Fruit fly (Drosophila melanogaster) whole organism, embryonic: ENCODE data around the gene CG3149.
A peak's percentile ranks its signal among the peaks of the same experiment; 100 is the strongest.

Experiments used
- Abd-B ChIP-seq: fragments of 200-800 bp; sonication (Bioruptor generic); optimal IDR thresholded peaks from 2 replicates; lab custom pipeline; 2018; ENCODE audit warnings: missing biosample characterization, mild to moderate bottlenecking, missing genetic modification characterization, moderate library complexity
- Adf1 ChIP-seq: fragments of 200-800 bp; sonication (Bioruptor generic); IDR thresholded peaks from 2 replicates; pipeline ENCODE4 v1.3.6; 2022; ENCODE audit warnings: missing biosample characterization, missing genetic modification characterization
- Antp ChIP-seq: fragments of 200-800 bp; sonication (Bioruptor generic); optimal IDR thresholded peaks from 3 replicates; lab custom pipeline; 2016; ENCODE audit warnings: missing biosample characterization, missing genetic modification characterization
- Bgb ChIP-seq: fragments of 200-800 bp; sonication (Bioruptor generic); IDR thresholded peaks from 2 replicates; pipeline ENCODE4 v1.3.6; 2022; ENCODE audit warnings: missing biosample characterization, missing genetic modification characterization; ENCODE audit not compliant: partially characterized antibody
- BtbVII ChIP-seq: fragments of 200-800 bp; sonication (Bioruptor generic); optimal IDR thresholded peaks from 3 replicates; lab custom pipeline; 2017; ENCODE audit warnings: missing biosample characterization, mild to moderate bottlenecking, missing genetic modification characterization
- CG12219 ChIP-seq: fragments of 200-800 bp; sonication (Bioruptor generic); optimal IDR thresholded peaks from 3 replicates; lab custom pipeline; 2018; ENCODE audit warnings: missing biosample characterization, mild to moderate bottlenecking, missing genetic modification characterization
- CG13287 ChIP-seq: fragments of 200-800 bp; sonication (Bioruptor generic); IDR thresholded peaks from 2 replicates; pipeline ENCODE4 v1.3.6; 2022; ENCODE audit warnings: missing biosample characterization, missing genetic modification characterization; ENCODE audit not compliant: partially characterized antibody
- CG13296 ChIP-seq: fragments of 200-800 bp; sonication (Bioruptor generic); optimal IDR thresholded peaks from 3 replicates; lab custom pipeline; 2018; ENCODE audit warnings: missing biosample characterization, mild to moderate bottlenecking, missing genetic modification characterization
- CG14441 ChIP-seq: fragments of 200-800 bp; sonication (Bioruptor generic); IDR thresholded peaks from 2 replicates; pipeline ENCODE4 v1.3.6; 2022; ENCODE audit warnings: missing biosample characterization, missing genetic modification characterization
- CG14667 ChIP-seq: fragments of 200-800 bp; sonication (Bioruptor generic); IDR thresholded peaks from 2 replicates; pipeline ENCODE4 v1.3.6; 2022; ENCODE audit warnings: missing biosample characterization, missing genetic modification characterization
- CG1603 ChIP-seq: fragments of 200-800 bp; sonication (Bioruptor generic); optimal IDR thresholded peaks from 2 replicates; lab custom pipeline; 2019; ENCODE audit warnings: missing biosample characterization, mild to moderate bottlenecking, missing genetic modification characterization, moderate library complexity
- CG17568 ChIP-seq: fragments of 200-800 bp; sonication (Bioruptor generic); optimal IDR thresholded peaks from 2 replicates; lab custom pipeline; 2018; ENCODE audit warnings: missing biosample characterization, mild to moderate bottlenecking, missing genetic modification characterization, moderate library complexity
- CG17829 ChIP-seq: fragments of 200-800 bp; optimal IDR thresholded peaks from 2 replicates; lab custom pipeline; 2019; ENCODE audit warnings: missing biosample characterization, mild to moderate bottlenecking, missing genetic modification characterization, moderate library complexity
- CG1832 ChIP-seq: fragments of 200-800 bp; sonication (Bioruptor generic); optimal IDR thresholded peaks from 2 replicates; lab custom pipeline; 2017; ENCODE audit warnings: missing biosample characterization, mild to moderate bottlenecking, missing genetic modification characterization, inconsistent platforms
- CG2116 ChIP-seq: fragments of 200-800 bp; sonication (Bioruptor generic); optimal IDR thresholded peaks from 3 replicates; lab custom pipeline; 2018; ENCODE audit warnings: missing biosample characterization, mild to moderate bottlenecking, missing genetic modification characterization
- CG2129 ChIP-seq: fragments of 200-800 bp; sonication (Bioruptor generic); IDR thresholded peaks from 2 replicates; pipeline ENCODE4 v1.3.6; 2022; ENCODE audit warnings: missing biosample characterization, missing genetic modification characterization; ENCODE audit not compliant: partially characterized antibody
- CG31441 ChIP-seq: fragments of 200-800 bp; sonication (Bioruptor generic); IDR thresholded peaks from 2 replicates; pipeline ENCODE4 v1.3.6; 2022; ENCODE audit warnings: missing biosample characterization, missing genetic modification characterization
- CG6175 ChIP-seq: fragments of 200-800 bp; sonication (Bioruptor generic); IDR thresholded peaks from 3 replicates; pipeline ENCODE4 v1.3.6; 2022; ENCODE audit warnings: missing biosample characterization, missing genetic modification characterization
- CG6813 ChIP-seq: fragments of 200-800 bp; sonication (Bioruptor generic); optimal IDR thresholded peaks from 2 replicates; lab custom pipeline; 2017; ENCODE audit warnings: missing biosample characterization, missing genetic modification characterization, mild to moderate bottlenecking, moderate library complexity, missing genetic modification reagents
- CG8765 ChIP-seq: fragments of 200-800 bp; sonication (Bioruptor generic); IDR thresholded peaks from 2 replicates; pipeline ENCODE4 v1.3.6; 2022; ENCODE audit warnings: missing biosample characterization, missing genetic modification characterization
- CG9727 ChIP-seq: fragments of 200-800 bp; sonication (Bioruptor generic); optimal IDR thresholded peaks from 3 replicates; lab custom pipeline; 2017; ENCODE audit warnings: missing biosample characterization, mild to moderate bottlenecking, missing genetic modification characterization
- Drgx ChIP-seq: fragments of 200-800 bp; sonication (Bioruptor generic); IDR thresholded peaks from 2 replicates; pipeline ENCODE4 v1.3.6; 2022; ENCODE audit warnings: missing biosample characterization, missing genetic modification characterization
- Fer1 ChIP-seq: fragments of 200-800 bp; sonication (Bioruptor generic); optimal IDR thresholded peaks from 2 replicates; lab custom pipeline; 2017; ENCODE audit warnings: missing biosample characterization, mild to moderate bottlenecking, missing genetic modification characterization
- H15 ChIP-seq: fragments of 200-800 bp; sonication (Bioruptor generic); IDR thresholded peaks from 3 replicates; pipeline ENCODE4 v1.3.6; 2022; ENCODE audit warnings: missing biosample characterization, missing genetic modification characterization
- Hr78 ChIP-seq, 2 experiments: fragments of 200-800 bp in 1 of 2; fragments of >200 bp in 1 of 2; sonication (Bioruptor generic) in 1 of 2; optimal IDR thresholded peaks; 2 replicates each; lab custom pipeline; 2017 to 2019; ENCODE audit warnings: missing biosample characterization in 2 of 2, missing genetic modification characterization in 2 of 2, mild to moderate bottlenecking in 1 of 2, moderate library complexity in 1 of 2
- Med ChIP-seq: fragments of 200-800 bp; sonication (Bioruptor generic); peaks from one replicate; lab custom pipeline; 2016; ENCODE audit warnings: missing biosample characterization, missing genetic modification characterization, mild to moderate bottlenecking, inconsistent platforms, moderate library complexity
- Nf-YA ChIP-seq: fragments of 200-800 bp; sonication (Bioruptor generic); IDR thresholded peaks from 2 replicates; pipeline ENCODE4 v1.3.6; 2022; ENCODE audit warnings: missing biosample characterization, missing genetic modification characterization
- Sox102F ChIP-seq: fragments of 200-800 bp; sonication (Bioruptor generic); optimal IDR thresholded peaks from 2 replicates; lab custom pipeline; 2018; ENCODE audit warnings: missing biosample characterization, mild to moderate bottlenecking, missing genetic modification characterization, moderate library complexity
- ab ChIP-seq: fragments of 200-800 bp; sonication (Bioruptor generic); optimal IDR thresholded peaks from 2 replicates; lab custom pipeline; 2016; ENCODE audit warnings: missing biosample characterization, missing genetic modification characterization
- ash1 ChIP-seq: fragments of 200-800 bp; sonication (Bioruptor generic); optimal IDR thresholded peaks from 2 replicates; lab custom pipeline; 2018; ENCODE audit warnings: missing biosample characterization, mild to moderate bottlenecking, missing genetic modification characterization
- bbx ChIP-seq: fragments of 200-800 bp; sonication (Bioruptor generic); IDR thresholded peaks from 2 replicates; pipeline ENCODE4 v1.3.6; 2022; ENCODE audit warnings: missing biosample characterization, missing genetic modification characterization; ENCODE audit not compliant: partially characterized antibody
- br ChIP-seq: fragments of >200 bp; optimal IDR thresholded peaks from 2 replicates; lab custom pipeline; 2017
- cg ChIP-seq: fragments of 200-800 bp; sonication (Bioruptor generic); optimal IDR thresholded peaks from 3 replicates; lab custom pipeline; 2019; ENCODE audit warnings: missing biosample characterization, mild to moderate bottlenecking, missing genetic modification characterization, moderate library complexity
- chinmo ChIP-seq: fragments of 200-800 bp; sonication (Bioruptor generic); IDR thresholded peaks from 4 replicates; pipeline ENCODE4 v1.3.6; 2022; ENCODE audit warnings: missing biosample characterization, missing genetic modification characterization; ENCODE audit not compliant: partially characterized antibody
- crp ChIP-seq, 2 experiments: fragments of 200-800 bp; sonication (Bioruptor generic); optimal IDR thresholded peaks; 2 replicates in 1 of 2; 3 replicates in 1 of 2; lab custom pipeline; 2017; ENCODE audit warnings: missing biosample characterization in 2 of 2, missing genetic modification characterization in 2 of 2, mild to moderate bottlenecking in 1 of 2, moderate library complexity in 1 of 2
- gro ChIP-seq: fragments of 200-800 bp; sonication (Bioruptor generic); optimal IDR thresholded peaks from 2 replicates; lab custom pipeline; 2016; ENCODE audit warnings: missing biosample characterization, missing genetic modification characterization
- inv ChIP-seq: fragments of 200-800 bp; sonication (Bioruptor generic); IDR thresholded peaks from 2 replicates; pipeline ENCODE4 v1.3.6; 2022; ENCODE audit warnings: missing biosample characterization, missing genetic modification characterization; ENCODE audit not compliant: partially characterized antibody
- kni ChIP-seq: fragments of 200-800 bp; sonication (Bioruptor generic); optimal IDR thresholded peaks from 3 replicates; lab custom pipeline; 2017; ENCODE audit warnings: mild to moderate bottlenecking, missing biosample characterization, missing genetic modification reagents, missing genetic modification characterization
- org-1 ChIP-seq: fragments of 200-800 bp; sonication (Bioruptor generic); optimal IDR thresholded peaks from 2 replicates; lab custom pipeline; 2017; ENCODE audit warnings: missing biosample characterization, missing genetic modification characterization
- sna ChIP-seq: fragments of 200-800 bp; sonication (Bioruptor generic); IDR thresholded peaks from 2 replicates; pipeline ENCODE4 v1.3.6; 2022; ENCODE audit warnings: missing biosample characterization, missing genetic modification characterization; ENCODE audit not compliant: partially characterized antibody
- sob ChIP-seq: fragments of 200-800 bp; sonication (Bioruptor generic); IDR thresholded peaks from 2 replicates; pipeline ENCODE4 v1.3.6; 2022; ENCODE audit warnings: missing biosample characterization, missing genetic modification characterization
- stwl ChIP-seq: fragments of 200-800 bp; sonication (Bioruptor generic); optimal IDR thresholded peaks from 3 replicates; lab custom pipeline; 2018; ENCODE audit warnings: missing biosample characterization, mild to moderate bottlenecking, missing genetic modification characterization, moderate library complexity
- tio ChIP-seq: fragments of 200-800 bp; sonication (Bioruptor generic); optimal IDR thresholded peaks from 2 replicates; lab custom pipeline; 2017; ENCODE audit warnings: missing biosample characterization, missing genetic modification characterization, inconsistent platforms
- tna ChIP-seq: fragments of 200-800 bp; sonication (Bioruptor generic); IDR thresholded peaks from 2 replicates; pipeline ENCODE4 v1.3.6; 2022; ENCODE audit warnings: missing biosample characterization, missing genetic modification characterization; ENCODE audit not compliant: partially characterized antibody
- trh ChIP-seq: fragments of 200-800 bp; sonication (Bioruptor generic); optimal IDR thresholded peaks from 2 replicates; lab custom pipeline; 2016; ENCODE audit warnings: missing biosample characterization, missing genetic modification characterization
- tup ChIP-seq: fragments of 200-800 bp; sonication (Bioruptor generic); optimal IDR thresholded peaks from 2 replicates; lab custom pipeline; 2016; ENCODE audit warnings: missing biosample characterization, mild to moderate bottlenecking, missing genetic modification characterization, moderate library complexity
- unc-4 ChIP-seq: fragments of 200-800 bp; sonication (Bioruptor generic); IDR thresholded peaks from 2 replicates; pipeline ENCODE4 v1.3.6; 2022; ENCODE audit warnings: missing biosample characterization, missing genetic modification characterization; ENCODE audit not compliant: partially characterized antibody
- vvl ChIP-seq: fragments of 200-800 bp; sonication (Bioruptor generic); IDR thresholded peaks from 2 replicates; pipeline ENCODE4 v1.3.6; 2022; ENCODE audit warnings: missing biosample characterization, missing genetic modification characterization
- zen2 ChIP-seq: fragments of 200-800 bp; sonication (Bioruptor generic); IDR thresholded peaks from 3 replicates; pipeline ENCODE4 v1.3.6; 2022; ENCODE audit warnings: missing biosample characterization, missing genetic modification characterization; ENCODE audit not compliant: partially characterized antibody
- zf30C ChIP-seq: fragments of 200-800 bp; sonication (Bioruptor generic); optimal IDR thresholded peaks from 3 replicates; lab custom pipeline; 2018; ENCODE audit warnings: missing biosample characterization, mild to moderate bottlenecking, missing genetic modification characterization

The CG3149 gene

DNA sequence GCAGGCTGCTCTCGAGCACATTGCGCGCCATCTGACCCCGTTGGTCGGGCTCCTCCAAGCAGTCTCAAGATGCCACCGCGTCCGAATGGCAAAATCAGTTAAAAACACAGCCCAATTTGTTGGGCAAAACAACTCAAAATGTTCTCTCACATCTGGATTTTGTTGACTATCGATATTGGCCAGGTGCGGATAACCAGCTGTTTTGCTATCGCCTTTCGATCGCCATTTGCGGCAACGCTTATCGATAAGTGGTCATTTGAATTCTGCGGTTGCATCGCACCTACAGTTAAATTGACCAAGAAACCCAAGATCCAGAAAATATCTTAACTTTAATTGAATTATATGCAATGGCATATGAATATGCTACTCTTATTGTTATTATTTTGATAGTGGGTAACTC lies at the start of gene CG3149:
Gene CG3149, minus strand, starts transcription at position 171 of the 400 bp plus-strand sequence.
- no peak for TF ChIP-seq CG17568 (GFP tag; lab: Kevin White, UChicago)
- TF ChIP-seq CG1832 (GFP tag; lab: Kevin White, UChicago): no peak
- TF ChIP-seq vvl (GFP tag; lab: Robert Waterston, UW): no peak
- TF ChIP-seq H15 (GFP tag; lab: Robert Waterston, UW): no peak
- no peak for TF ChIP-seq kni (GFP tag; lab: Kevin White, UChicago)
- TF ChIP-seq CG2129 (GFP tag; lab: Robert Waterston, UW): peak; percentile 49
- peak; percentile 89 for TF ChIP-seq tna (GFP tag; lab: Robert Waterston, UW)
- TF ChIP-seq inv (GFP tag; lab: Robert Waterston, UW): peak; percentile 34; the same call in 1 of the 2 replicates
- no peak for TF ChIP-seq Fer1 (GFP tag; lab: Kevin White, UChicago)
- TF ChIP-seq zf30C (GFP tag; lab: Kevin White, UChicago): no peak
- no peak for TF ChIP-seq tup (GFP tag; lab: Kevin White, UChicago)
- TF ChIP-seq CG13287 (GFP tag; lab: Robert Waterston, UW): peak; percentile 82
- no peak for TF ChIP-seq BtbVII (GFP tag; lab: Kevin White, UChicago)
- TF ChIP-seq sob (GFP tag; lab: Robert Waterston, UW): no peak
- TF ChIP-seq CG31441 (GFP tag; lab: Robert Waterston, UW): no peak
- TF ChIP-seq Nf-YA: no peak
- no peak for TF ChIP-seq Drgx
- no peak for TF ChIP-seq trh (GFP tag; lab: Kevin White, UChicago)
- no peak for TF ChIP-seq Antp (GFP tag; lab: Kevin White, UChicago)
- TF ChIP-seq CG1603: peak; percentile 30
- no peak for TF ChIP-seq br (lab: Kevin White, UChicago)
- no peak for TF ChIP-seq CG8765 (GFP tag; lab: Robert Waterston, UW)
- no peak for TF ChIP-seq cg
- TF ChIP-seq zen2 (GFP tag; lab: Robert Waterston, UW): peak; percentile 83
- no peak for TF ChIP-seq ash1 (GFP tag; lab: Kevin White, UChicago)
- peak; percentile 68 for TF ChIP-seq CG2116 (GFP tag; lab: Kevin White, UChicago)
- no peak for TF ChIP-seq CG12219
- no peak for TF ChIP-seq CG6813 (GFP tag; lab: Kevin White, UChicago)
- no peak for TF ChIP-seq Adf1
- peak; percentile 25 for TF ChIP-seq stwl
- no peak for TF ChIP-seq CG14667 (GFP tag; lab: Robert Waterston, UW)
- no peak for TF ChIP-seq Hr78 (GFP tag; optimal IDR thresholded peaks at IDR 0.05; lab: Kevin White, UChicago)
- TF ChIP-seq CG9727 (GFP tag; lab: Kevin White, UChicago): no peak
- TF ChIP-seq chinmo (GFP tag; lab: Robert Waterston, UW): 0 out of 4 replicates have a peak, but pooled peaks have one; percentile 71
- no peak for TF ChIP-seq CG14441
- TF ChIP-seq Bgb (GFP tag; lab: Robert Waterston, UW): peak; percentile 69
- no peak for TF ChIP-seq Abd-B (GFP tag; lab: Kevin White, UChicago)
- no peak for TF ChIP-seq CG13296 (GFP tag; lab: Kevin White, UChicago)
- TF ChIP-seq org-1 (GFP tag; lab: Kevin White, UChicago): no peak
- peak; percentile 74 for TF ChIP-seq bbx (GFP tag; lab: Robert Waterston, UW)
- peak; percentile 64; the same call in 1 of the 2 replicates for TF ChIP-seq sna
- no peak for TF ChIP-seq gro (GFP tag; lab: Kevin White, UChicago)
- TF ChIP-seq CG6175: no peak
- no peak for TF ChIP-seq CG17829 (tag; lab: Kevin White, UChicago)
- peak; percentile 71 for TF ChIP-seq unc-4 (GFP tag; lab: Robert Waterston, UW)
- no peak for TF ChIP-seq ab (GFP tag; lab: Kevin White, UChicago)
- peak; percentile 5 to 88 for TF ChIP-seq crp (GFP tag; optimal IDR thresholded peaks at IDR 0.05; lab: Kevin White, UChicago)
- no peak for TF ChIP-seq Med (GFP tag; lab: Kevin White, UChicago)
- TF ChIP-seq Sox102F (GFP tag; lab: Kevin White, UChicago): no peak
- no peak for TF ChIP-seq tio (GFP tag; lab: Kevin White, UChicago)
